Worm (Caenorhabditis elegans) whole organism, L1 larva: ENCODE measurements around the gene Y65A5A.1.

Source experiments
- C04F5.9 ChIP-seq: sonication (generic microtip); optimal IDR thresholded peaks from 2 replicates; lab custom pipeline; 2016; ENCODE audit warnings: missing genetic modification characterization, missing compliant biosample characterization
- aha-1 ChIP-seq: fragments of 150-350 bp; optimal IDR thresholded peaks from 2 replicates; lab custom pipeline; 2014; ENCODE audit warnings: missing biosample characterization, missing genetic modification characterization
- alr-1 ChIP-seq: fragments of 200-800 bp; sonication (Bioruptor generic); optimal IDR thresholded peaks from 2 replicates; lab custom pipeline; 2018; ENCODE audit warnings: borderline replicate concordance, mild to moderate bottlenecking, missing genetic modification characterization, missing compliant biosample characterization
- aly-2 ChIP-seq: fragments of 150-350 bp; optimal IDR thresholded peaks from 2 replicates; lab custom pipeline; 2014; ENCODE audit warnings: missing biosample characterization, missing genetic modification characterization
- ama-1 ChIP-seq: fragments of 150-350 bp; optimal IDR thresholded peaks from 2 replicates; lab custom pipeline; 2014
- ceh-63 ChIP-seq: fragments of 200-800 bp; sonication (Bioruptor generic); optimal IDR thresholded peaks from 2 replicates; lab custom pipeline; 2018; ENCODE audit warnings: mild to moderate bottlenecking, missing genetic modification characterization, missing compliant biosample characterization
- ceh-8 ChIP-seq: fragments of 200-800 bp; sonication (Bioruptor generic); optimal IDR thresholded peaks from 2 replicates; lab custom pipeline; 2018; ENCODE audit warnings: mild to moderate bottlenecking, missing genetic modification characterization, moderate library complexity, missing compliant biosample characterization
- ceh-90 ChIP-seq: sonication (generic microtip); optimal IDR thresholded peaks from 2 replicates; lab custom pipeline; 2016; ENCODE audit warnings: missing genetic modification characterization, missing compliant biosample characterization
- ces-1 ChIP-seq: fragments of 150-350 bp; optimal IDR thresholded peaks from 2 replicates; lab custom pipeline; 2014; ENCODE audit warnings: missing biosample characterization, missing genetic modification reagents, missing genetic modification characterization
- efl-3 ChIP-seq: fragments of 200-800 bp; sonication (Bioruptor generic); optimal IDR thresholded peaks from 2 replicates; lab custom pipeline; 2018; ENCODE audit warnings: mild to moderate bottlenecking, missing genetic modification characterization, missing compliant biosample characterization
- egl-27 ChIP-seq, 2 experiments: fragments of 150-350 bp in 1 of 2; sonication (generic microtip); optimal IDR thresholded peaks; 3 replicates each; lab custom pipeline; 2017 to 2018; ENCODE audit warnings: missing biosample characterization in 2 of 2, missing genetic modification characterization in 2 of 2, missing genetic modification reagents in 2 of 2
- elt-2 ChIP-seq: sonication (generic microtip); optimal IDR thresholded peaks from 2 replicates; lab custom pipeline; 2016; ENCODE audit warnings: missing genetic modification characterization, mild to moderate bottlenecking, inconsistent platforms, missing compliant biosample characterization, missing genetic modification reagents
- elt-3 ChIP-seq, 6 experiments: fragments of 150-350 bp in 1 of 6; sonication (generic microtip); optimal IDR thresholded peaks; 2 replicates each; lab custom pipeline; 2017 to 2018; ENCODE audit warnings: missing biosample characterization in 6 of 6, missing genetic modification characterization in 6 of 6, inconsistent platforms in 1 of 6
- fkh-8 ChIP-seq: sonication (generic microtip); optimal IDR thresholded peaks from 2 replicates; lab custom pipeline; 2016; ENCODE audit warnings: mild to moderate bottlenecking, missing genetic modification characterization, missing compliant biosample characterization
- fos-1 ChIP-seq: fragments of 150-350 bp; optimal IDR thresholded peaks from 2 replicates; lab custom pipeline; 2014; ENCODE audit warnings: missing biosample characterization, missing genetic modification characterization
- grh-1 ChIP-seq: fragments of 200-800 bp; sonication (Bioruptor generic); IDR thresholded peaks from 2 replicates; pipeline ENCODE4 v1.3.6; 2022; ENCODE audit warnings: missing genetic modification reagents, missing genetic modification characterization, missing compliant biosample characterization
- hlh-17 ChIP-seq: fragments of 200-800 bp; sonication (Bioruptor generic); optimal IDR thresholded peaks from 2 replicates; lab custom pipeline; 2018; ENCODE audit warnings: missing genetic modification characterization, mild to moderate bottlenecking, missing compliant biosample characterization, moderate library complexity, borderline replicate concordance
- hlh-4 ChIP-seq: sonication (generic microtip); optimal IDR thresholded peaks from 2 replicates; lab custom pipeline; 2016; ENCODE audit warnings: mild to moderate bottlenecking, missing genetic modification characterization, missing compliant biosample characterization
- hpl-2 ChIP-seq: fragments of 150-350 bp; optimal IDR thresholded peaks from 2 replicates; lab custom pipeline; 2014; ENCODE audit warnings: missing biosample characterization, missing genetic modification reagents, missing genetic modification characterization
- irx-1 ChIP-seq: sonication (generic microtip); optimal IDR thresholded peaks from 2 replicates; lab custom pipeline; 2016; ENCODE audit warnings: missing genetic modification characterization, missing compliant biosample characterization
- isw-1 ChIP-seq: fragments of 200-800 bp; sonication (Bioruptor generic); IDR thresholded peaks from 2 replicates; pipeline ENCODE4 v1.3.6; 2022; ENCODE audit warnings: missing genetic modification characterization, missing compliant biosample characterization
- jun-1 ChIP-seq: fragments of 150-350 bp; optimal IDR thresholded peaks from 2 replicates; lab custom pipeline; 2014; ENCODE audit warnings: missing biosample characterization, missing genetic modification reagents, missing genetic modification characterization
- lin-13 ChIP-seq: fragments of 150-350 bp; optimal IDR thresholded peaks from 2 replicates; lab custom pipeline; 2014; ENCODE audit warnings: missing biosample characterization, missing genetic modification reagents, missing genetic modification characterization
- lin-14 ChIP-seq: fragments of 200-800 bp; sonication (Bioruptor generic); optimal IDR thresholded peaks from 2 replicates; lab custom pipeline; 2018; ENCODE audit warnings: mild to moderate bottlenecking, missing genetic modification characterization, moderate library complexity, missing compliant biosample characterization
- lin-15B ChIP-seq: fragments of 150-350 bp; sonication (generic microtip); optimal IDR thresholded peaks from 3 replicates; lab custom pipeline; 2014; ENCODE audit warnings: missing biosample characterization, missing genetic modification characterization
- lin-35 ChIP-seq, 2 experiments: fragments of 150-350 bp; optimal IDR thresholded peaks; 2 replicates each; lab custom pipeline; 2014; ENCODE audit warnings: missing biosample characterization in 2 of 2, missing genetic modification characterization in 2 of 2, missing genetic modification reagents in 2 of 2
- lin-39 ChIP-seq: fragments of 150-350 bp; optimal IDR thresholded peaks from 2 replicates; lab custom pipeline; 2014; ENCODE audit warnings: missing biosample characterization, missing genetic modification reagents, missing genetic modification characterization
- lir-3 ChIP-seq: sonication (generic microtip); optimal IDR thresholded peaks from 2 replicates; lab custom pipeline; 2016; ENCODE audit warnings: mild to moderate bottlenecking, missing genetic modification characterization, moderate library complexity, missing compliant biosample characterization; ENCODE audit not compliant: poor library complexity
- lsy-2 ChIP-seq, 2 experiments: fragments of 150-350 bp; optimal IDR thresholded peaks; 2 replicates each; lab custom pipeline; 2014; ENCODE audit warnings: missing biosample characterization in 2 of 2, missing genetic modification characterization in 2 of 2
- mab-9 ChIP-seq: fragments of 200-800 bp; sonication (Bioruptor generic); IDR thresholded peaks from 2 replicates; pipeline ENCODE4 v1.3.6; 2022; ENCODE audit warnings: missing genetic modification reagents, missing genetic modification characterization, missing compliant biosample characterization
- mdl-1 ChIP-seq, 2 experiments: fragments of 150-350 bp; optimal IDR thresholded peaks; 2 replicates each; lab custom pipeline; 2014 to 2017; ENCODE audit warnings: missing biosample characterization in 2 of 2, missing genetic modification characterization in 2 of 2, inconsistent platforms in 1 of 2
- mef-2 ChIP-seq: fragments of 150-350 bp; optimal IDR thresholded peaks from 2 replicates; lab custom pipeline; 2014; ENCODE audit warnings: missing biosample characterization, missing genetic modification characterization
- mep-1 ChIP-seq: fragments of 150-350 bp; optimal IDR thresholded peaks from 2 replicates; lab custom pipeline; 2014; ENCODE audit warnings: missing biosample characterization, missing genetic modification characterization
- nhr-11 ChIP-seq: fragments of 150-350 bp; optimal IDR thresholded peaks from 2 replicates; lab custom pipeline; 2014; ENCODE audit warnings: missing biosample characterization, missing genetic modification characterization
- nhr-12 ChIP-seq: sonication (generic microtip); optimal IDR thresholded peaks from 2 replicates; lab custom pipeline; 2017; ENCODE audit warnings: missing biosample characterization, missing genetic modification characterization
- nhr-28 ChIP-seq: fragments of 150-350 bp; optimal IDR thresholded peaks from 2 replicates; lab custom pipeline; 2014; ENCODE audit warnings: missing biosample characterization, missing genetic modification characterization
- nhr-47 ChIP-seq: sonication (generic microtip); optimal IDR thresholded peaks from 2 replicates; lab custom pipeline; 2016; ENCODE audit warnings: mild to moderate bottlenecking, missing genetic modification characterization, moderate library complexity, missing compliant biosample characterization
- nhr-71 ChIP-seq: sonication (generic microtip); optimal IDR thresholded peaks from 2 replicates; lab custom pipeline; 2016; ENCODE audit warnings: mild to moderate bottlenecking, missing genetic modification characterization, moderate library complexity, missing compliant biosample characterization
- nhr-77 ChIP-seq: fragments of 150-350 bp; optimal IDR thresholded peaks from 2 replicates; lab custom pipeline; 2014; ENCODE audit warnings: missing biosample characterization, missing genetic modification characterization
- nhr-90 ChIP-seq: sonication (generic microtip); optimal IDR thresholded peaks from 2 replicates; lab custom pipeline; 2016; ENCODE audit warnings: mild to moderate bottlenecking, missing genetic modification characterization, missing compliant biosample characterization; ENCODE audit not compliant: poor library complexity
- skn-1 ChIP-seq: fragments of 150-350 bp; optimal IDR thresholded peaks from 2 replicates; lab custom pipeline; 2014; ENCODE audit warnings: missing biosample characterization, missing genetic modification characterization
- sox-4 ChIP-seq: sonication (generic microtip); optimal IDR thresholded peaks from 2 replicates; lab custom pipeline; 2016; ENCODE audit warnings: missing genetic modification characterization, missing compliant biosample characterization
- sptf-1 ChIP-seq: fragments of 150-350 bp; optimal IDR thresholded peaks from 2 replicates; lab custom pipeline; 2014; ENCODE audit warnings: missing biosample characterization, missing genetic modification characterization
- swsn-7 ChIP-seq: sonication (generic microtip); optimal IDR thresholded peaks from 2 replicates; lab custom pipeline; 2016; ENCODE audit warnings: missing genetic modification characterization, missing compliant biosample characterization
- tlp-1 ChIP-seq: fragments of 150-350 bp; optimal IDR thresholded peaks from 2 replicates; lab custom pipeline; 2014; ENCODE audit warnings: missing biosample characterization, missing genetic modification characterization
- unc-130 ChIP-seq: fragments of 150-350 bp; optimal IDR thresholded peaks from 2 replicates; lab custom pipeline; 2017; ENCODE audit warnings: missing biosample characterization, missing genetic modification characterization, inconsistent platforms
- unc-62 ChIP-seq: fragments of 150-350 bp; optimal IDR thresholded peaks from 2 replicates; lab custom pipeline; 2014; ENCODE audit warnings: missing biosample characterization, missing genetic modification reagents, missing genetic modification characterization
- unc-86 ChIP-seq: sonication (generic microtip); optimal IDR thresholded peaks from 2 replicates; lab custom pipeline; 2016; ENCODE audit warnings: missing genetic modification characterization, missing compliant biosample characterization
- vab-15 ChIP-seq: sonication (generic microtip); optimal IDR thresholded peaks from 2 replicates; lab custom pipeline; 2017; ENCODE audit warnings: missing genotype, mild to moderate bottlenecking, missing genetic modification characterization, missing compliant biosample characterization
- xbp-1 ChIP-seq: sonication (generic microtip); optimal IDR thresholded peaks from 2 replicates; lab custom pipeline; 2016; ENCODE audit warnings: missing genetic modification characterization, missing compliant biosample characterization
- zag-1 ChIP-seq: fragments of 150-350 bp; optimal IDR thresholded peaks from 2 replicates; lab custom pipeline; 2014; ENCODE audit warnings: missing biosample characterization, missing genetic modification characterization
- zip-4 ChIP-seq: fragments of 200-800 bp; sonication (Bioruptor generic); optimal IDR thresholded peaks from 2 replicates; lab custom pipeline; 2018; ENCODE audit warnings: mild to moderate bottlenecking, missing genetic modification characterization, moderate library complexity, missing compliant biosample characterization

The Y65A5A.1 gene

ce11 chrIV:16388856-16389461, 10.7 kb downstream of the Y65A5A.1 start (continued):
- TF ChIP-seq hlh-17 (no peak), fkh-8 (tag; lab: Kevin White, UChicago) (peak; percentile 75), nhr-11 (tag; lab: Kevin White, UChicago) (no peak), lin-13 (GFP tag; lab: Kevin White, UChicago) (peak; percentile 37), elt-2 (tag; lab: Kevin White, UChicago) (no peak), tlp-1 (tag; lab: Kevin White, UChicago) (no peak), ceh-63 (GFP tag; lab: Kevin White, UChicago) (no peak), nhr-77 (peak; percentile 57), elt-3 (tag; optimal IDR thresholded peaks at IDR 0.05; lab: Kevin White, UChicago) (peak in 1 of 6 experiments; percentile 20), nhr-90 (tag; lab: Kevin White, UChicago) (peak; percentile 79), efl-3 (GFP tag; lab: Kevin White, UChicago) (no peak), aly-2 (tag; lab: Kevin White, UChicago) (no peak), ama-1 (lab: Kevin White, UChicago) (no peak), grh-1 (GFP tag; lab: Robert Waterston, UW) (no peak), unc-62 (no peak), jun-1 (no peak), hlh-4 (tag; lab: Kevin White, UChicago) (no peak), mep-1 (tag; lab: Kevin White, UChicago) (peak; percentile 60), lsy-2 (tag; optimal IDR thresholded peaks at IDR 0.05; lab: Kevin White, UChicago) (peak; percentile 28 to 68), swsn-7 (tag; lab: Kevin White, UChicago) (peak; percentile 52), ceh-8 (GFP tag; lab: Kevin White, UChicago) (no peak), unc-86 (no peak), hpl-2 (no peak), sptf-1 (tag; lab: Kevin White, UChicago) (no peak), zag-1 (tag; lab: Kevin White, UChicago) (no peak), sox-4 (tag; lab: Kevin White, UChicago) (no peak), ces-1 (GFP tag; lab: Kevin White, UChicago) (no peak), unc-130 (tag; lab: Kevin White, UChicago) (peak; percentile 28), irx-1 (no peak), lin-14 (GFP tag; lab: Kevin White, UChicago) (peak; percentile 66), mdl-1 (tag; optimal IDR thresholded peaks at IDR 0.05; lab: Kevin White, UChicago) (peak in 1 of 2 experiments; percentile 48), aha-1 (tag; lab: Kevin White, UChicago) (no peak), lin-35 (GFP tag; optimal IDR thresholded peaks at IDR 0.05; lab: Kevin White, UChicago) (peak; percentile 31 to 60), lin-15B (tag; lab: Kevin White, UChicago) (peak; percentile 34), nhr-28 (tag; lab: Kevin White, UChicago) (no peak), vab-15 (tag; lab: Kevin White, UChicago) (no peak), ceh-90 (tag; lab: Kevin White, UChicago) (no peak), nhr-71 (tag; lab: Kevin White, UChicago) (peak; percentile 79), lir-3 (tag; lab: Kevin White, UChicago) (peak; percentile 51), lin-39 (tag; lab: Kevin White, UChicago) (no peak), zip-4 (GFP tag; lab: Kevin White, UChicago) (no peak), nhr-12 (tag; lab: Kevin White, UChicago) (no peak), isw-1 (peak; percentile 24; the same call in 1 of the 2 replicates), nhr-47 (tag; lab: Kevin White, UChicago) (peak; percentile 78), skn-1 (tag; lab: Kevin White, UChicago) (peak; percentile 45), mab-9 (GFP tag; lab: Robert Waterston, UW) (peak; percentile 59; the same call in 1 of the 2 replicates), xbp-1 (tag; lab: Kevin White, UChicago) (peak; percentile 61), alr-1 (no peak), C04F5.9 (tag; lab: Kevin White, UChicago) (peak; percentile 19), egl-27 (tag; optimal IDR thresholded peaks at IDR 0.05; lab: Kevin White, UChicago) (no peak), mef-2 (tag; lab: Kevin White, UChicago) (no peak), fos-1 (tag; lab: Kevin White, UChicago) (no peak)
- TF ChIP-seq, all 84 proteins: peak for 34
